Fruit fly (Drosophila melanogaster) whole organism, embryonic: Measurements from ENCODE around the gene CG17168.

ENCODE experiments used
- CG10979 ChIP-seq: fragments of 200-800 bp; sonication (Bioruptor generic); optimal IDR thresholded peaks from 2 replicates; lab custom pipeline; 2018; ENCODE audit warnings: missing biosample characterization, mild to moderate bottlenecking, missing genetic modification characterization, moderate library complexity
- CG11504 ChIP-seq: fragments of 200-800 bp; sonication (Bioruptor generic); optimal IDR thresholded peaks from 3 replicates; lab custom pipeline; 2019; ENCODE audit warnings: missing biosample characterization, mild to moderate bottlenecking, missing genetic modification characterization, moderate library complexity
- CG12391 ChIP-seq: fragments of 200-800 bp; sonication (Bioruptor generic); optimal IDR thresholded peaks from 3 replicates; lab custom pipeline; 2018; ENCODE audit warnings: missing biosample characterization, mild to moderate bottlenecking, missing genetic modification characterization, moderate library complexity
- CG12769 ChIP-seq: fragments of 200-800 bp; sonication (Bioruptor generic); optimal IDR thresholded peaks from 2 replicates; lab custom pipeline; 2019; ENCODE audit warnings: missing biosample characterization, mild to moderate bottlenecking, missing genetic modification characterization, moderate library complexity
- CG13775 ChIP-seq: fragments of 200-800 bp; sonication (Bioruptor generic); optimal IDR thresholded peaks from 3 replicates; lab custom pipeline; 2017; ENCODE audit warnings: missing biosample characterization, mild to moderate bottlenecking, missing genetic modification characterization
- CG15073 ChIP-seq: fragments of 200-800 bp; sonication (Bioruptor generic); optimal IDR thresholded peaks from 2 replicates; lab custom pipeline; 2016; ENCODE audit warnings: missing biosample characterization, missing genetic modification characterization
- CG17361 ChIP-seq: fragments of 200-800 bp; sonication (Bioruptor generic); IDR thresholded peaks from 3 replicates; pipeline ENCODE4 v1.3.6; 2022; ENCODE audit warnings: missing biosample characterization, missing genetic modification characterization
- CG17385 ChIP-seq: fragments of 200-800 bp; sonication (Bioruptor generic); optimal IDR thresholded peaks from 3 replicates; lab custom pipeline; 2018; ENCODE audit warnings: missing biosample characterization, mild to moderate bottlenecking, missing genetic modification characterization
- CG2678 ChIP-seq: fragments of 200-800 bp; sonication (Bioruptor generic); optimal IDR thresholded peaks from 3 replicates; lab custom pipeline; 2019; ENCODE audit warnings: missing biosample characterization, mild to moderate bottlenecking, missing genetic modification characterization, moderate library complexity
- CG2712 ChIP-seq: fragments of 200-800 bp; optimal IDR thresholded peaks from 3 replicates; lab custom pipeline; 2019; ENCODE audit warnings: missing biosample characterization, mild to moderate bottlenecking, missing genetic modification characterization, moderate library complexity
- CG30403 ChIP-seq: fragments of 200-800 bp; sonication (Bioruptor generic); optimal IDR thresholded peaks from 3 replicates; lab custom pipeline; 2016; ENCODE audit warnings: missing biosample characterization, missing genetic modification characterization
- CG31441 ChIP-seq: fragments of 200-800 bp; sonication (Bioruptor generic); IDR thresholded peaks from 2 replicates; pipeline ENCODE4 v1.3.6; 2022; ENCODE audit warnings: missing biosample characterization, missing genetic modification characterization
- CG42726 ChIP-seq: fragments of 200-800 bp; sonication (Bioruptor generic); IDR thresholded peaks from 2 replicates; pipeline ENCODE4 v1.3.6; 2022; ENCODE audit warnings: missing biosample characterization, missing genetic modification characterization; ENCODE audit not compliant: partially characterized antibody
- CG4424 ChIP-seq: fragments of 200-800 bp; sonication (Bioruptor generic); optimal IDR thresholded peaks from 3 replicates; lab custom pipeline; 2016; ENCODE audit warnings: missing biosample characterization, missing genetic modification characterization
- CG6272 ChIP-seq: fragments of 200-800 bp; sonication (Bioruptor generic); IDR thresholded peaks from 2 replicates; pipeline ENCODE4 v1.3.6; 2022; ENCODE audit warnings: missing biosample characterization, missing genetic modification characterization
- CG7839 ChIP-seq: fragments of 200-800 bp; sonication (Bioruptor generic); optimal IDR thresholded peaks from 3 replicates; lab custom pipeline; 2018; ENCODE audit warnings: missing biosample characterization, mild to moderate bottlenecking, missing genetic modification characterization, moderate library complexity
- CG9437 ChIP-seq: fragments of 200-800 bp; sonication (Bioruptor generic); optimal IDR thresholded peaks from 2 replicates; lab custom pipeline; 2018; ENCODE audit warnings: missing biosample characterization, mild to moderate bottlenecking, missing genetic modification characterization
- CHES-1-like ChIP-seq: fragments of 200-800 bp; sonication (Bioruptor generic); optimal IDR thresholded peaks from 2 replicates; lab custom pipeline; 2016; ENCODE audit warnings: missing biosample characterization, missing genetic modification characterization
- D ChIP-seq, 2 experiments: fragments of 200-800 bp in 1 of 2; fragments of >200 bp in 1 of 2; sonication (Bioruptor generic) in 1 of 2; optimal IDR thresholded peaks; 2 replicates in 1 of 2; 3 replicates in 1 of 2; lab custom pipeline; 2017; ENCODE audit warnings: mild to moderate bottlenecking in 1 of 2, missing biosample characterization in 1 of 2, missing genetic modification characterization in 1 of 2, missing genetic modification reagents in 1 of 2
- Eip74EF ChIP-seq, 2 experiments: fragments of 200-800 bp in 1 of 2; fragments of >200 bp in 1 of 2; sonication (Bioruptor generic) in 1 of 2; optimal IDR thresholded peaks; 2 replicates each; lab custom pipeline; 2017 to 2019; ENCODE audit warnings: missing biosample characterization in 2 of 2, missing genetic modification characterization in 2 of 2, mild to moderate bottlenecking in 1 of 2, moderate library complexity in 1 of 2
- Ets65A ChIP-seq: fragments of 200-800 bp; sonication (Bioruptor generic); peaks from one replicate; lab custom pipeline; 2016; ENCODE audit warnings: missing biosample characterization, missing genetic modification characterization
- Myb ChIP-seq: fragments of 200-800 bp; sonication (Bioruptor generic); optimal IDR thresholded peaks from 2 replicates; lab custom pipeline; 2016; ENCODE audit warnings: missing biosample characterization, missing genetic modification characterization
- Sox102F ChIP-seq: fragments of 200-800 bp; sonication (Bioruptor generic); optimal IDR thresholded peaks from 2 replicates; lab custom pipeline; 2018; ENCODE audit warnings: missing biosample characterization, mild to moderate bottlenecking, missing genetic modification characterization, moderate library complexity
- Xbp1 ChIP-seq: fragments of 200-800 bp; sonication (Bioruptor generic); optimal IDR thresholded peaks from 3 replicates; lab custom pipeline; 2016; ENCODE audit warnings: missing biosample characterization, mild to moderate bottlenecking, missing genetic modification characterization
- Xrp1 ChIP-seq: fragments of 200-800 bp; sonication (Bioruptor generic); IDR thresholded peaks from 2 replicates; pipeline ENCODE4 v1.3.6; 2022; ENCODE audit warnings: missing biosample characterization, missing genetic modification characterization
- bab2 ChIP-seq: fragments of 200-800 bp; sonication (Bioruptor generic); optimal IDR thresholded peaks from 2 replicates; lab custom pipeline; 2016; ENCODE audit warnings: missing biosample characterization, missing genetic modification characterization
- bsh ChIP-seq, 2 experiments: fragments of 200-800 bp; sonication (Bioruptor generic); optimal IDR thresholded peaks; 2 replicates each; lab custom pipeline; 2017 to 2018; ENCODE audit warnings: mild to moderate bottlenecking in 2 of 2, missing biosample characterization in 2 of 2, missing genetic modification characterization in 2 of 2, moderate library complexity in 1 of 2
- crol ChIP-seq: fragments of 200-800 bp; sonication (Bioruptor generic); IDR thresholded peaks from 2 replicates; pipeline ENCODE4 v1.3.6; 2022; ENCODE audit warnings: missing biosample characterization, missing genetic modification characterization
- danr ChIP-seq: fragments of 200-800 bp; sonication (Bioruptor generic); IDR thresholded peaks from 2 replicates; pipeline ENCODE4 v1.3.6; 2022; ENCODE audit warnings: missing biosample characterization, missing genetic modification characterization
- dati ChIP-seq: fragments of 200-800 bp; sonication (Bioruptor generic); IDR thresholded peaks from 2 replicates; pipeline ENCODE4 v1.3.6; 2022; ENCODE audit warnings: missing biosample characterization, missing genetic modification characterization
- disco-r ChIP-seq: fragments of 200-800 bp; sonication (Bioruptor generic); optimal IDR thresholded peaks from 2 replicates; lab custom pipeline; 2016; ENCODE audit warnings: missing biosample characterization, missing genetic modification characterization
- dmrt99B ChIP-seq: fragments of 200-800 bp; sonication (Bioruptor generic); optimal IDR thresholded peaks from 2 replicates; lab custom pipeline; 2018; ENCODE audit warnings: missing biosample characterization, mild to moderate bottlenecking, missing genetic modification characterization, moderate library complexity
- fd96Cb ChIP-seq: fragments of 200-800 bp; sonication (Bioruptor generic); optimal IDR thresholded peaks from 2 replicates; lab custom pipeline; 2018; ENCODE audit warnings: missing biosample characterization, mild to moderate bottlenecking, missing genetic modification characterization, moderate library complexity
- ftz-f1 ChIP-seq: fragments of 200-800 bp; sonication (Bioruptor generic); optimal IDR thresholded peaks from 2 replicates; lab custom pipeline; 2016; ENCODE audit warnings: missing biosample characterization, missing genetic modification characterization
- gem ChIP-seq: fragments of 200-800 bp; sonication (Bioruptor generic); optimal IDR thresholded peaks from 2 replicates; lab custom pipeline; 2019; ENCODE audit warnings: missing biosample characterization, mild to moderate bottlenecking, missing genetic modification characterization, moderate library complexity
- grau ChIP-seq: fragments of 200-800 bp; optimal IDR thresholded peaks from 3 replicates; lab custom pipeline; 2019; ENCODE audit warnings: missing biosample characterization, mild to moderate bottlenecking, missing genetic modification characterization, moderate library complexity
- h ChIP-seq: fragments of >200 bp; optimal IDR thresholded peaks from 2 replicates; lab custom pipeline; 2017
- hb ChIP-seq: fragments of 200-800 bp; sonication (Bioruptor generic); IDR thresholded peaks from 3 replicates; pipeline ENCODE4 v1.3.6; 2022; ENCODE audit warnings: missing biosample characterization, missing genetic modification characterization; ENCODE audit not compliant: partially characterized antibody
- lab ChIP-seq: fragments of 200-800 bp; sonication (Bioruptor generic); optimal IDR thresholded peaks from 3 replicates; lab custom pipeline; 2017; ENCODE audit warnings: missing biosample characterization, missing genetic modification characterization, mild to moderate bottlenecking, moderate library complexity, missing genetic modification reagents
- lola ChIP-seq, 3 experiments: fragments of >200 bp in 2 of 3; fragments of 200-800 bp in 1 of 3; sonication (Bioruptor generic) in 1 of 3; optimal IDR thresholded peaks; 2 replicates each; lab custom pipeline; 2017 to 2019; ENCODE audit warnings: missing biosample characterization in 3 of 3, missing genetic modification characterization in 3 of 3, mild to moderate bottlenecking in 1 of 3, moderate library complexity in 1 of 3
- pho ChIP-seq: fragments of 200-800 bp; sonication (Bioruptor generic); optimal IDR thresholded peaks from 2 replicates; lab custom pipeline; 2016; ENCODE audit warnings: missing biosample characterization, missing genetic modification characterization
- phol ChIP-seq: fragments of 200-800 bp; sonication (Bioruptor generic); optimal IDR thresholded peaks from 3 replicates; lab custom pipeline; 2018; ENCODE audit warnings: missing biosample characterization, mild to moderate bottlenecking, missing genetic modification characterization, moderate library complexity
- row ChIP-seq: fragments of 200-800 bp; sonication (Bioruptor generic); IDR thresholded peaks from 3 replicates; pipeline ENCODE4 v1.3.6; 2022; ENCODE audit warnings: missing biosample characterization, missing genetic modification characterization
- sens ChIP-seq: fragments of 200-800 bp; sonication (Bioruptor generic); peaks from one replicate; lab custom pipeline; 2016; ENCODE audit warnings: missing biosample characterization, missing genetic modification characterization
- slp2 ChIP-seq: fragments of 200-800 bp; sonication (Bioruptor generic); optimal IDR thresholded peaks from 2 replicates; lab custom pipeline; 2016; ENCODE audit warnings: missing biosample characterization, missing genetic modification characterization
- tx ChIP-seq: fragments of 200-800 bp; sonication (Bioruptor generic); optimal IDR thresholded peaks from 2 replicates; lab custom pipeline; 2016; ENCODE audit warnings: missing biosample characterization, missing genetic modification characterization
- vnd ChIP-seq: fragments of 200-800 bp; sonication (Bioruptor generic); IDR thresholded peaks from 3 replicates; pipeline ENCODE4 v1.3.6; 2022; ENCODE audit warnings: missing biosample characterization, missing genetic modification characterization; ENCODE audit not compliant: partially characterized antibody
- zen2 ChIP-seq: fragments of 200-800 bp; sonication (Bioruptor generic); IDR thresholded peaks from 3 replicates; pipeline ENCODE4 v1.3.6; 2022; ENCODE audit warnings: missing biosample characterization, missing genetic modification characterization; ENCODE audit not compliant: partially characterized antibody
- zf30C ChIP-seq: fragments of 200-800 bp; sonication (Bioruptor generic); optimal IDR thresholded peaks from 3 replicates; lab custom pipeline; 2018; ENCODE audit warnings: missing biosample characterization, mild to moderate bottlenecking, missing genetic modification characterization

The CG17168 gene

DNA sequence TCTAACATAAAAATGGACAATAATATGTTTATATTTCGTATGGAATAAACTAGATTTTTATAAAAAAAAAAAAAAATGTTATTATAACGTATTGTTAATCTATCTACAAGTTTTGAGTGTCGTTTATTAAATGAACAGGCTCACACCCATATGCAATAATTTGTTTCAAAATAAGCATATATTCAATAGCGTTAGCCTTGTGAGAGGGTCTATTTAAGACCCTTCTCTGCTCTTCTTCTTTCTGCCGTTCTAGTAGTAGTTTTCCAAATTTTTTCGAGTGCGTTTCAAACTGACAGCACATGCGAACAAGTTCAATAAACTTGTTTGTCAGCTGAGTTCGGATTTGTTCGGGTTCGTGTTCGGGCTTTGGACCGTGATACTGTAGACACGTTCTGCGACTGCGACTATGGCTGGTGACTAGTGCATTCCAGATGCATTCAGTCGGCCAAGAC lies 11.3 kb upstream of the CG17168 start:
- peak; percentile 8 for TF ChIP-seq CG2712 (tag; lab: Kevin White, UChicago)
- TF ChIP-seq CG17361, result peak; percentile 54; the same call in 2 of the 3 replicates
- no peak for TF ChIP-seq tx
- peak; percentile 16 for TF ChIP-seq CG30403 (GFP tag; lab: Kevin White, UChicago)
- TF ChIP-seq CG10979 (tag; lab: Kevin White, UChicago), result peak; percentile 19
- peak; percentile 33 for TF ChIP-seq CG7839 (tag; lab: Kevin White, UChicago)
- TF ChIP-seq Xbp1 (GFP tag; lab: Kevin White, UChicago), result peak; percentile 1
- TF ChIP-seq crol (GFP tag; lab: Robert Waterston, UW), result no peak
- peak in 1 of 3 experiments; percentile 10 for TF ChIP-seq lola (GFP tag; optimal IDR thresholded peaks at IDR 0.05; lab: Kevin White, UChicago)
- no peak for TF ChIP-seq CG15073 (GFP tag; lab: Kevin White, UChicago)
- no peak for TF ChIP-seq dati (GFP tag; lab: Robert Waterston, UW)
- no peak for TF ChIP-seq lab (GFP tag; lab: Kevin White, UChicago)
- no peak for TF ChIP-seq CHES-1-like (GFP tag; lab: Kevin White, UChicago)
- TF ChIP-seq CG17385 (GFP tag; lab: Kevin White, UChicago), result peak; percentile 45
- TF ChIP-seq CG12391, result peak; percentile 22
- TF ChIP-seq CG2678 (tag; lab: Kevin White, UChicago), result peak; percentile 26
- TF ChIP-seq Myb (GFP tag; lab: Kevin White, UChicago), result no peak
- peak; percentile 30 for TF ChIP-seq Sox102F (GFP tag; lab: Kevin White, UChicago)
- TF ChIP-seq CG9437 (GFP tag; lab: Kevin White, UChicago), result peak; percentile 22
- TF ChIP-seq zen2 (GFP tag; lab: Robert Waterston, UW), result no peak
- TF ChIP-seq h (lab: Kevin White, UChicago), result no peak
- TF ChIP-seq CG12769 (tag; lab: Kevin White, UChicago), result no peak
- no peak for TF ChIP-seq ftz-f1
- TF ChIP-seq CG31441, result peak; percentile 31; the same call in 1 of the 2 replicates
- TF ChIP-seq D (optimal IDR thresholded peaks at IDR 0.05; lab: Kevin White, UChicago), result no peak
- peak; percentile 2 for TF ChIP-seq D (GFP tag; optimal IDR thresholded peaks at IDR 0.05; lab: Kevin White, UChicago)
- 0 out of 2 replicates have a peak, but pooled peaks have one; percentile 16 for TF ChIP-seq danr (GFP tag; lab: Robert Waterston, UW)
- peak; percentile 41 for TF ChIP-seq row (GFP tag; lab: Robert Waterston, UW)
- no peak for TF ChIP-seq CG42726 (GFP tag; lab: Robert Waterston, UW)
- TF ChIP-seq CG11504 (tag; lab: Kevin White, UChicago), result peak; percentile 52
- no peak for TF ChIP-seq Xrp1
- TF ChIP-seq fd96Cb (tag; lab: Kevin White, UChicago), result peak; percentile 24
- peak; percentile 6 for TF ChIP-seq zf30C
- TF ChIP-seq slp2 (GFP tag; lab: Kevin White, UChicago), result no peak
- TF ChIP-seq bsh (GFP tag; optimal IDR thresholded peaks at IDR 0.05; lab: Kevin White, UChicago), result peak in 1 of 2 experiments; percentile 18
- no peak for TF ChIP-seq CG6272
- TF ChIP-seq phol (tag; lab: Kevin White, UChicago), result peak; percentile 44
- TF ChIP-seq Eip74EF (GFP tag; optimal IDR thresholded peaks at IDR 0.05; lab: Kevin White, UChicago), result peak in 1 of 2 experiments; percentile 18
- no peak for TF ChIP-seq disco-r (GFP tag; lab: Kevin White, UChicago)
- no peak for TF ChIP-seq pho
- TF ChIP-seq sens (GFP tag; lab: Kevin White, UChicago), result peak; percentile 66
- TF ChIP-seq bab2 (GFP tag; lab: Kevin White, UChicago), result no peak
- TF ChIP-seq grau (tag; lab: Kevin White, UChicago), result peak; percentile 18
- TF ChIP-seq CG13775 (GFP tag; lab: Kevin White, UChicago), result no peak
- peak; percentile 16 for TF ChIP-seq CG4424
- peak; percentile 44 for TF ChIP-seq gem (tag; lab: Kevin White, UChicago)
- no peak for TF ChIP-seq hb (GFP tag; lab: Robert Waterston, UW)
- peak; percentile 30 for TF ChIP-seq dmrt99B
- TF ChIP-seq vnd, result no peak
- peak; percentile 25 for TF ChIP-seq Ets65A (GFP tag; lab: Kevin White, UChicago)
